Worm (Caenorhabditis elegans): ENCODE results near the gene tbb-6.

Gene tbb-6

ce11 chrV:12261377-12261776 lies at the start of gene tbb-6:
Gene tbb-6 (plus strand): TSS chrV:12261531.
- TF ChIP-seq ekl-4 (GFP tag; IDR thresholded peaks at IDR 0.05) = no peak
- peak; percentile 96 for TF ChIP-seq cebp-1 (GFP tag; IDR thresholded peaks at IDR 0.05)
- TF ChIP-seq cebp-1 (tag; optimal IDR thresholded peaks at IDR 0.05) = peak; percentile 99

- TF ChIP-seq nhr-80 (tag; optimal IDR thresholded peaks at IDR 0.05) (peak; percentile 57), ztf-18 (tag; optimal IDR thresholded peaks at IDR 0.05) (no peak)
Observed at ce11 chrV:12213027-12213426, 48.3 kb upstream of the tbb-6 start, which contains the start of gene vab-8. Gene vab-8 (plus strand): TSS chrV:12213327.

- no peak for TF ChIP-seq fkh-3 (tag; optimal IDR thresholded peaks at IDR 0.05)
- no peak for TF ChIP-seq madf-8 (GFP tag; conservative IDR thresholded peaks at IDR 0.05)
- no peak for TF ChIP-seq egl-44 (GFP tag; IDR thresholded peaks at IDR 0.05)
- no peak for TF ChIP-seq lag-1 (GFP tag; IDR thresholded peaks at IDR 0.05)
- TF ChIP-seq T26A5.8 (tag; optimal IDR thresholded peaks at IDR 0.05) = no peak
- no peak for TF ChIP-seq ceh-100 (GFP tag; IDR thresholded peaks at IDR 0.05)
- no peak for TF ChIP-seq sptf-2 (GFP tag; optimal IDR thresholded peaks at IDR 0.05)
- TF ChIP-seq ama-1 (optimal IDR thresholded peaks at IDR 0.05) = no peak
- no peak for TF ChIP-seq ama-1 (GFP tag; optimal IDR thresholded peaks at IDR 0.05)
- no peak for TF ChIP-seq let-526 (GFP tag; IDR thresholded peaks at IDR 0.05)
- no peak for TF ChIP-seq gei-17 (GFP tag; optimal IDR thresholded peaks at IDR 0.05)
- no peak for TF ChIP-seq nfya-1 (tag; optimal IDR thresholded peaks at IDR 0.05; ENCODE audit: borderline replicate concordance, insufficient read depth)
- no peak for TF ChIP-seq F22D6.2 (tag; optimal IDR thresholded peaks at IDR 0.05)
- TF ChIP-seq snpc-1.3 (tag; optimal IDR thresholded peaks at IDR 0.05; ENCODE audit: insufficient read depth) = no peak
- TF ChIP-seq attf-3 (GFP tag; conservative IDR thresholded peaks at IDR 0.05) = no peak
- no peak for TF ChIP-seq nhr-80 (tag; optimal IDR thresholded peaks at IDR 0.05)
- TF ChIP-seq xnd-1 (tag; optimal IDR thresholded peaks at IDR 0.05) = no peak
- no peak for TF ChIP-seq snpc-1.1 (tag; optimal IDR thresholded peaks at IDR 0.05; ENCODE audit: insufficient read depth)
- no peak for TF ChIP-seq zfh-2 (GFP tag; conservative IDR thresholded peaks at IDR 0.05)
Observed at ce11 chrV:12233425-12233824, 27.9 kb upstream of the tbb-6 start.

ce11 chrV:12234293-12235004 lies 26.9 kb upstream of the tbb-6 start, which contains the start of gene myo-3:
Gene myo-3 (minus strand): TSS chrV:12234343.
- no peak for TF ChIP-seq mel-28 (tag; optimal IDR thresholded peaks at IDR 0.05; ENCODE audit: borderline replicate concordance)
- TF ChIP-seq D2030.7 (GFP tag; IDR thresholded peaks at IDR 0.05) = no peak
- no peak for TF ChIP-seq rpc-1 (optimal IDR thresholded peaks at IDR 0.05)
- TF ChIP-seq rpc-1 (tag; optimal IDR thresholded peaks at IDR 0.05) = no peak
- TF ChIP-seq lin-35 (GFP tag; optimal IDR thresholded peaks at IDR 0.05) = no peak
- no peak for TF ChIP-seq ceh-100 (GFP tag; IDR thresholded peaks at IDR 0.05)
- TF ChIP-seq egl-44 (GFP tag; IDR thresholded peaks at IDR 0.05) = no peak
- no peak for TF ChIP-seq nhr-27 (tag; optimal IDR thresholded peaks at IDR 0.05)
- TF ChIP-seq Y53F4B.3 (GFP tag; IDR thresholded peaks at IDR 0.05) = no peak
- no peak for TF ChIP-seq snpc-1.1 (tag; optimal IDR thresholded peaks at IDR 0.05; ENCODE audit: insufficient read depth)
- no peak for TF ChIP-seq somi-1 (GFP tag; optimal IDR thresholded peaks at IDR 0.05)
- TF ChIP-seq tlf-1 (GFP tag; optimal IDR thresholded peaks at IDR 0.05) = no peak
- no peak for TF ChIP-seq ekl-4 (GFP tag; IDR thresholded peaks at IDR 0.05)
- no peak for TF ChIP-seq nfya-1 (tag; optimal IDR thresholded peaks at IDR 0.05; ENCODE audit: borderline replicate concordance, insufficient read depth)
- no peak for TF ChIP-seq sea-2 (GFP tag; IDR thresholded peaks at IDR 0.05)
- TF ChIP-seq lin-26 (GFP tag; IDR thresholded peaks at IDR 0.05) = no peak
